Fruit fly (Drosophila melanogaster): ENCODE results near the gene Paics.

DNA sequence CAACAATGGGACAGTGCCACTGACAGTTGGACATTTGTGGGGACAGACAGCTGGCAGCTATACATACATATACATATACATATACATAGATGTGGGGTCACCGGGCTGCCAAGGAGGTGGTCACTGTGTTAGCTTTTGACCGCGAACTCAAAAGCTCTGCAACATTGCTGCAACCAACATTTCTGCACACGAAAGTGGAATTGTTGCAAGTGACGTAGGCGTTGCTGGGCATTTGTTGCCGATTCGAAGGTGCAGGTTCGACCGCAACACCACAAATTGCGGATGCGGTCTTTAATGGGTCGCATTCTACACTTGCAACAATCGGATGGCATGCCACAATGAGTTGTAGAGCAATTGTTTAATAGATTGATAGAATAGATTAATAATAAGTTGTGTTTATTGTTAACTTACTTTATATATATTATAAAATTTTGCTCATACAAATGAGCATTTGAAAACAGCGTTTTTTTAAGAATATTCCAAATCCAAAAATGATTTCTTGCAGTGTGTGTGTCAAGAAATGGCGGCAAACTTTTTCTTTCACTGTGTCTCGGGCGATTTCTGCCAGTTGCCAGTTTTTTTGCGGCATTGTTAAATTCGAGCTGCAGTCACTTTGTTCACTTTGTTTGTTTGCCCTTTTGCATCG lies 17.5 kb upstream of the Paics start:
- TF ChIP-seq CTCF (optimal IDR thresholded peaks at IDR 0.05) (no peak), CG8478 (optimal IDR thresholded peaks at IDR 0.05) (no peak)
